Fruit fly (Drosophila melanogaster) whole organism, pupa: ENCODE data around the gene CG5805.

ENCODE experiments used
- CG10348 ChIP-seq: fragments of 200-800 bp; sonication (Bioruptor generic); IDR thresholded peaks from 2 replicates; pipeline ENCODE4 v1.3.6; 2022; ENCODE audit warnings: missing biosample characterization, missing genetic modification characterization
- CG12605 ChIP-seq: fragments of 200-800 bp; sonication (Bioruptor generic); IDR thresholded peaks from 2 replicates; pipeline ENCODE4 v1.3.6; 2022; ENCODE audit warnings: missing biosample characterization, missing genetic modification characterization
- CG13204 ChIP-seq: fragments of 200-800 bp; sonication (Bioruptor generic); optimal IDR thresholded peaks from 2 replicates; lab custom pipeline; 2018; ENCODE audit warnings: missing biosample characterization, mild to moderate bottlenecking, missing genetic modification characterization, moderate library complexity
- CG14655 ChIP-seq: fragments of 200-800 bp; sonication (Bioruptor generic); optimal IDR thresholded peaks from 3 replicates; lab custom pipeline; 2017; ENCODE audit warnings: mild to moderate bottlenecking, missing biosample characterization, missing genetic modification reagents, missing genetic modification characterization
- CG15710 ChIP-seq: fragments of 200-800 bp; sonication (Bioruptor generic); optimal IDR thresholded peaks from 2 replicates; lab custom pipeline; 2018; ENCODE audit warnings: missing biosample characterization, mild to moderate bottlenecking, missing genetic modification characterization, moderate library complexity
- CG17806 ChIP-seq: fragments of 200-800 bp; sonication (Bioruptor generic); optimal IDR thresholded peaks from 2 replicates; lab custom pipeline; 2018; ENCODE audit warnings: missing biosample characterization, mild to moderate bottlenecking, missing genetic modification characterization, moderate library complexity
- CG32121 ChIP-seq: fragments of 200-800 bp; sonication (Bioruptor generic); IDR thresholded peaks from 2 replicates; pipeline ENCODE4 v1.3.6; 2022; ENCODE audit warnings: missing biosample characterization, missing genetic modification characterization
- CG34367 ChIP-seq: fragments of 200-800 bp; sonication (Bioruptor generic); optimal IDR thresholded peaks from 2 replicates; lab custom pipeline; 2018; ENCODE audit warnings: missing biosample characterization, mild to moderate bottlenecking, missing genetic modification characterization
- CG4496 ChIP-seq: fragments of 200-800 bp; sonication (Bioruptor generic); IDR thresholded peaks from 3 replicates; pipeline ENCODE4 v1.3.6; 2022; ENCODE audit warnings: missing biosample characterization, missing genetic modification characterization
- CG8159 ChIP-seq: fragments of 200-800 bp; sonication (Bioruptor generic); optimal IDR thresholded peaks from 3 replicates; lab custom pipeline; 2018; ENCODE audit warnings: missing biosample characterization, mild to moderate bottlenecking, missing genetic modification characterization, moderate library complexity
- CG8301 ChIP-seq: fragments of 200-800 bp; sonication (Bioruptor generic); optimal IDR thresholded peaks from 2 replicates; lab custom pipeline; 2018; ENCODE audit warnings: missing biosample characterization, mild to moderate bottlenecking, missing genetic modification characterization
- CG9948 ChIP-seq: fragments of 200-800 bp; sonication (Bioruptor generic); optimal IDR thresholded peaks from 2 replicates; lab custom pipeline; 2018; ENCODE audit warnings: missing biosample characterization, mild to moderate bottlenecking, missing genetic modification characterization, moderate library complexity
- EcR ChIP-seq: fragments of 200-800 bp; sonication (Bioruptor generic); optimal IDR thresholded peaks from 3 replicates; lab custom pipeline; 2019; ENCODE audit warnings: missing biosample characterization, missing genetic modification characterization, mild to moderate bottlenecking, moderate library complexity, missing genetic modification reagents
- Ets98B ChIP-seq: fragments of 200-800 bp; sonication (Bioruptor generic); IDR thresholded peaks from 2 replicates; pipeline ENCODE4 v1.3.6; 2022; ENCODE audit warnings: missing biosample characterization, missing genetic modification characterization
- Pif1A ChIP-seq: fragments of 200-800 bp; sonication (Bioruptor generic); optimal IDR thresholded peaks from 3 replicates; lab custom pipeline; 2016; ENCODE audit warnings: missing biosample characterization, missing genetic modification characterization
- Pif1B ChIP-seq: fragments of 200-800 bp; sonication (Bioruptor generic); optimal IDR thresholded peaks from 3 replicates; lab custom pipeline; 2016; ENCODE audit warnings: missing biosample characterization, missing genetic modification characterization
- Snoo ChIP-seq: fragments of 200-800 bp; sonication (Bioruptor generic); optimal IDR thresholded peaks from 3 replicates; lab custom pipeline; 2017; ENCODE audit warnings: missing biosample characterization, mild to moderate bottlenecking, missing genetic modification characterization, inconsistent platforms
- fd96Ca ChIP-seq: fragments of 200-800 bp; sonication (Bioruptor generic); IDR thresholded peaks from 3 replicates; pipeline ENCODE4 v1.3.6; 2022; ENCODE audit warnings: missing biosample characterization, missing genetic modification characterization
- gl ChIP-seq: fragments of 200-800 bp; sonication (Bioruptor generic); optimal IDR thresholded peaks from 2 replicates; lab custom pipeline; 2018; ENCODE audit warnings: missing biosample characterization, mild to moderate bottlenecking, missing genetic modification characterization
- rn ChIP-seq: fragments of 200-800 bp; sonication (Bioruptor generic); IDR thresholded peaks from 2 replicates; pipeline ENCODE4 v1.3.6; 2022; ENCODE audit warnings: missing biosample characterization, missing genetic modification characterization

The CG5805 gene

DNA sequence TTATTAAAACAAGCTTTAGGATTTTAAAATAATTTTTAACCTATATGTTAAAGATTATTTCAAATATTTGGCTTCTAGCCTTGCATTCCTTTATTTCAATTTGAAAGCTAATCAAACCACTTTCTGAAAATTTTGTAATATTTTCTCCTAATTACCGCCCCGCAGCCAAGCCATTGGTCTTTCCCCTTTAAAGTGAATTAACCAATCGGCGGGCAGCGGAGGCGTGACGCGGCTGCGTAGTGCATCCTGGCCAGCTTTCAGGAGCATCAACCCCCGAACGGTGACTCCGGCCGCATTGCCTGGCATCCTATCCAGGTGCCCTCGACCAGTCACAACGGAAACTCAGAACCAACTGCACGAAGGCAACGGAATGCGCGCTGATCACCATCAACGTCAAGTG is 513 bp upstream of the CG5805 start, which contains the start of gene Ets96B:
TSS of gene Ets96B (plus strand) at position 321 of the 400 bp plus-strand sequence.
- no peak for TF ChIP-seq Pif1A (GFP tag; lab: Kevin White, UChicago)

- no peak for TF ChIP-seq CG12605
- TF ChIP-seq CG8301 (tag; lab: Kevin White, UChicago) = no peak
- no peak for TF ChIP-seq Ets98B (GFP tag; lab: Robert Waterston, UW)
- no peak for TF ChIP-seq fd96Ca (GFP tag; lab: Robert Waterston, UW)
- no peak for TF ChIP-seq CG34367
- TF ChIP-seq CG13204 = no peak
- no peak for TF ChIP-seq Snoo (tag; lab: Kevin White, UChicago)
- no peak for TF ChIP-seq CG32121 (GFP tag; lab: Robert Waterston, UW)
- TF ChIP-seq Pif1A (GFP tag; lab: Kevin White, UChicago) = no peak
- TF ChIP-seq CG8159 = no peak
- TF ChIP-seq Pif1B (GFP tag; lab: Kevin White, UChicago) = no peak
- TF ChIP-seq CG9948 = no peak
- no peak for TF ChIP-seq EcR
- TF ChIP-seq CG14655 (GFP tag; lab: Kevin White, UChicago) = no peak
- TF ChIP-seq CG15710 (tag; lab: Kevin White, UChicago) = no peak
- no peak for TF ChIP-seq CG17806
These were observed 8.9 kb downstream of the CG5805 start for dm6 chr3R:24778218-24778739.

DNA sequence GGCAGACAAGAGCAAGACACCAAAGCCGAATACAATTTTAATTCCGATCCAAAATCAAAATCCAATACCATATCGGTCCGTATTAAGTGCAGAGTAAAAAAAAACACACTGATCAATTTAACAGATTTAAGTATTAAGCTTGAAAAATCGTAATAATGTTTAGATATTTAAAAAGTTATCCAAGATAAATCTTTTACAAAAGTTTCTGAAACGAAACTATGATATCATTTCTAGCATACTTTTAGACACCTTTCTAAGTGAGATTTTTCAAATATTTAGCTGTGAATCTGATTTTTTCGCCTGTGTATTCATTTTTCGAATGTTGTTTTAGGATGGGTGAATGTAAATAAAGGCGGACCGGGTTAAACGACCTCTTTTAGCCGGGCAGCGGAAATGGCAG is 10.1 kb downstream of the CG5805 start:
- no peak for TF ChIP-seq CG34367
- no peak for TF ChIP-seq rn (GFP tag; lab: Robert Waterston, UW)
- TF ChIP-seq CG9948 = no peak
- no peak for TF ChIP-seq CG8301 (tag; lab: Kevin White, UChicago)
- no peak for TF ChIP-seq CG15710 (tag; lab: Kevin White, UChicago)
- no peak for TF ChIP-seq CG4496
- TF ChIP-seq Ets98B (GFP tag; lab: Robert Waterston, UW) = no peak
- TF ChIP-seq Pif1A (GFP tag; lab: Kevin White, UChicago) = no peak
- TF ChIP-seq CG12605 = no peak

DNA sequence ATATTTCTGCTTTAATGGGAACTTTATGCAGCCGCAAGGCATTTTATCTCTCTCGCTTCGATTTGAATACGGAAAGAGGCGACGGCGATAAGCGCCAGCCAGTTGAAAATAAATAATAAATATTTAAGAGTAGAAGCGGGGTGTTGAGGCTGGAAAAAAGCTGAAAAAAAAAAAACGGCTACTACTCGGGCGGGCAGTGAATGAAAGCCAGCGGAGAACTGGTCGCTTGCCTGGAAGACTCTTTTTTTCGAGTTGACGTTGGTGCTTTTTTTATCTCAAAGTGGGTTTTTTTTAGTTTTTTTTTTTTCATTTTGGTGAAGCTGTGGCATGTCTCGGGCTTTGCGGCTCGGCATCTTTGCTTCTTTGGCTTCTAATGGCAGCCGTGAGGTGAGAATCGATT is 13.8 kb downstream of the CG5805 start:
- no peak for TF ChIP-seq CG17806
- peak; percentile 26 for TF ChIP-seq CG14655 (GFP tag; lab: Kevin White, UChicago)
- peak; percentile 1 for TF ChIP-seq Pif1A (GFP tag; lab: Kevin White, UChicago)
- TF ChIP-seq rn (GFP tag; lab: Robert Waterston, UW) = peak; percentile 31; the same call in 1 of the 2 replicates
- peak; percentile 40; the same call in 1 of the 3 replicates for TF ChIP-seq CG4496

- TF ChIP-seq rn (GFP tag; lab: Robert Waterston, UW) = no peak
- no peak for TF ChIP-seq CG8301 (tag; lab: Kevin White, UChicago)
- no peak for TF ChIP-seq CG10348
- no peak for TF ChIP-seq CG9948
- TF ChIP-seq CG12605 = no peak
- TF ChIP-seq CG4496 = no peak
- no peak for TF ChIP-seq CG14655 (GFP tag; lab: Kevin White, UChicago)
- TF ChIP-seq CG13204 = no peak
- no peak for TF ChIP-seq EcR
- TF ChIP-seq CG34367 = no peak
- TF ChIP-seq CG17806 = no peak
- no peak for TF ChIP-seq gl (tag; lab: Kevin White, UChicago)
- no peak for TF ChIP-seq Snoo (tag; lab: Kevin White, UChicago)
These were observed 14.2 kb downstream of the CG5805 start for dm6 chr3R:24773016-24773415.

DNA sequence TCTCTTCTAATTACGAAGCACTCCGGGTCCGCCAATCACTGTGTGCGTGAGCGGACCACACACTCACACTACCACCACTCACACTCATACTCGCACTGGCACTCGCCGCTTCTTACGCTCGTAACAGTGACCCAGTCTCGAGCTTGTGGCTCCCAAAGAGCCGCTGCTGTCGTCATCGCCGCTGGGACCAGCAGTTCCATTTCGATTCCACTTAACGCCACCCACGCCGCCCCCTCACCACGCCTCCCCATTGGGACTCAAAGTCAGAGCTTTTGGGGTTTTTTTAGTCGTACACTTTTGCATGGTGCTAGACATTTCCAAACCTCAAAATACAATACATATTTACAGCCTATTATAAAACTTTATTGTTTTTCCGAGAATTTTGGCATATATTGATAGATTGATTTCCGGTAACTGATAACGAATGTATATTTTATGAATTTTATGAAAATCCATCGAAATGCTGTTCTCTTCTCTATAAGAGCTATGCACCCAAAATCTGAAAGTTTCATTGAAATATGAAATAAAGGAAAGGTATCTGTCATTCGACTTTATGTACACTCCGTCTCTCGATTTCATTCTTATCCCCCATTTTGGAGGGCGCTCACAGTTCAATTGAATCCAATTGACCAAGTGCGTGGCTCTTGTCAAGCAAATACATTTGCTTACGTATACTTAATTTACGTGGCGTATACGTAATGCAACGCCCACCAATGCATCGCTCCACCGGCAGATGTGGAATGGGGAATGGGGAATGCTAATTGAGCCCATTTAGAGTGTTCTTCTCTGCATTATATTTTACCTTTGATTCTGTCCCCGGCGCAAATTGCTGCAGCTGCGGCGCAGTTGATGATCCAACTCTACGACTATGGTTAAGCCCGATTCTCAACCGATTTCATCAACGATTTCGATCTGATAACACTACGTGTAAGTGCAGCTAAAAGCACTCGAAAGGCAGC is 15.7 kb downstream of the CG5805 start, which contains the start of gene CG42331:
TSS of gene CG42331 (plus strand) at position 909 of the 959 bp plus-strand sequence.
- TF ChIP-seq CG10348 (no peak), fd96Ca (GFP tag; lab: Robert Waterston, UW) (peak; percentile 47; the same call in 2 of the 3 replicates), CG4496 (0 out of 3 replicates have a peak, but pooled peaks have one; percentile 17)

dm6 chr3R:24769601-24770000 is 17.6 kb downstream of the CG5805 start:
- TF ChIP-seq EcR = no peak
- TF ChIP-seq rn (GFP tag; lab: Robert Waterston, UW) = no peak
- TF ChIP-seq CG13204 = no peak
- TF ChIP-seq fd96Ca (GFP tag; lab: Robert Waterston, UW) = no peak
- TF ChIP-seq Pif1B (GFP tag; lab: Kevin White, UChicago) = no peak
- TF ChIP-seq CG34367 = no peak
- TF ChIP-seq CG8301 (tag; lab: Kevin White, UChicago) = no peak
- no peak for TF ChIP-seq Pif1A (GFP tag; lab: Kevin White, UChicago)
- no peak for TF ChIP-seq Snoo (tag; lab: Kevin White, UChicago)
- TF ChIP-seq CG15710 (tag; lab: Kevin White, UChicago) = no peak
